Fruit fly (Drosophila melanogaster) whole organism, embryonic: ENCODE data around the gene orion.

Experiments
- Atf6 ChIP-seq: fragments of 200-800 bp; sonication (Bioruptor generic); IDR thresholded peaks from 2 replicates; pipeline ENCODE4 v1.3.6; 2022; ENCODE audit warnings: missing biosample characterization, missing genetic modification characterization
- CG10366 ChIP-seq: fragments of 200-800 bp; sonication (Bioruptor generic); IDR thresholded peaks from 2 replicates; pipeline ENCODE4 v1.3.6; 2022; ENCODE audit warnings: missing biosample characterization, missing genetic modification characterization
- CG10565 ChIP-seq: fragments of 200-800 bp; sonication (Bioruptor generic); optimal IDR thresholded peaks from 3 replicates; lab custom pipeline; 2016; ENCODE audit warnings: missing biosample characterization, mild to moderate bottlenecking, missing genetic modification characterization
- CG11093 ChIP-seq: fragments of 200-800 bp; sonication (Bioruptor generic); IDR thresholded peaks from 3 replicates; pipeline ENCODE4 v1.3.6; 2022; ENCODE audit warnings: missing biosample characterization, missing genetic modification characterization
- CG11560 ChIP-seq: fragments of 200-800 bp; sonication (Bioruptor generic); IDR thresholded peaks from 3 replicates; pipeline ENCODE4 v1.3.6; 2022; ENCODE audit warnings: missing biosample characterization, missing genetic modification characterization
- CG12104 ChIP-seq: fragments of 200-800 bp; sonication (Bioruptor generic); optimal IDR thresholded peaks from 3 replicates; lab custom pipeline; 2016; ENCODE audit warnings: missing biosample characterization, missing genetic modification characterization
- CG13296 ChIP-seq: fragments of 200-800 bp; sonication (Bioruptor generic); optimal IDR thresholded peaks from 3 replicates; lab custom pipeline; 2018; ENCODE audit warnings: missing biosample characterization, mild to moderate bottlenecking, missing genetic modification characterization
- CG13624 ChIP-seq: fragments of 200-800 bp; sonication (Bioruptor generic); optimal IDR thresholded peaks from 2 replicates; lab custom pipeline; 2016; ENCODE audit warnings: missing biosample characterization, missing genetic modification characterization
- CG15514 ChIP-seq: fragments of 200-800 bp; sonication (Bioruptor generic); optimal IDR thresholded peaks from 3 replicates; lab custom pipeline; 2017; ENCODE audit warnings: missing biosample characterization, missing genetic modification characterization, mild to moderate bottlenecking, moderate library complexity, missing genetic modification reagents
- CG16813 ChIP-seq: fragments of 200-800 bp; sonication (Bioruptor generic); IDR thresholded peaks from 3 replicates; pipeline ENCODE4 v1.3.6; 2022; ENCODE audit warnings: missing biosample characterization, missing genetic modification characterization; ENCODE audit not compliant: partially characterized antibody
- CG16815 ChIP-seq: fragments of 200-800 bp; sonication (Bioruptor generic); optimal IDR thresholded peaks from 3 replicates; lab custom pipeline; 2017; ENCODE audit warnings: missing biosample characterization, mild to moderate bottlenecking, missing genetic modification characterization
- CG17328 ChIP-seq: fragments of 200-800 bp; sonication (Bioruptor generic); IDR thresholded peaks from 2 replicates; pipeline ENCODE4 v1.3.6; 2022; ENCODE audit warnings: missing biosample characterization, missing genetic modification characterization
- CG2199 ChIP-seq: fragments of 200-800 bp; sonication (Bioruptor generic); IDR thresholded peaks from 3 replicates; pipeline ENCODE4 v1.3.6; 2022; ENCODE audit warnings: missing biosample characterization, missing genetic modification characterization
- CG3407 ChIP-seq: fragments of 200-800 bp; sonication (Bioruptor generic); optimal IDR thresholded peaks from 2 replicates; lab custom pipeline; 2018; ENCODE audit warnings: missing biosample characterization, mild to moderate bottlenecking, missing genetic modification characterization
- CG9932 ChIP-seq: fragments of 200-800 bp; sonication (Bioruptor generic); IDR thresholded peaks from 2 replicates; pipeline ENCODE4 v1.3.6; 2022; ENCODE audit warnings: missing biosample characterization, missing genetic modification characterization
- CTCF ChIP-seq: fragments of 200-800 bp; sonication (Bioruptor generic); optimal IDR thresholded peaks from 2 replicates; lab custom pipeline; 2017; ENCODE audit warnings: missing biosample characterization, mild to moderate bottlenecking, missing genetic modification characterization, moderate library complexity
- D19A ChIP-seq: fragments of 200-800 bp; optimal IDR thresholded peaks from 3 replicates; lab custom pipeline; 2019; ENCODE audit warnings: missing biosample characterization, mild to moderate bottlenecking, missing genetic modification characterization, moderate library complexity
- Dip2 ChIP-seq: fragments of 200-800 bp; sonication (Bioruptor generic); IDR thresholded peaks from 2 replicates; pipeline ENCODE4 v1.3.6; 2022; ENCODE audit warnings: missing biosample characterization, missing genetic modification characterization
- Doc2 ChIP-seq: fragments of 200-800 bp; sonication (Bioruptor generic); IDR thresholded peaks from 2 replicates; pipeline ENCODE4 v1.3.6; 2022; ENCODE audit warnings: missing biosample characterization, missing genetic modification characterization
- Ets65A ChIP-seq: fragments of 200-800 bp; sonication (Bioruptor generic); peaks from one replicate; lab custom pipeline; 2016; ENCODE audit warnings: missing biosample characterization, missing genetic modification characterization
- Fer1 ChIP-seq: fragments of 200-800 bp; sonication (Bioruptor generic); optimal IDR thresholded peaks from 2 replicates; lab custom pipeline; 2017; ENCODE audit warnings: missing biosample characterization, mild to moderate bottlenecking, missing genetic modification characterization
- Hmr ChIP-seq: fragments of 200-800 bp; sonication (Bioruptor generic); optimal IDR thresholded peaks from 3 replicates; lab custom pipeline; 2017; ENCODE audit warnings: mild to moderate bottlenecking, missing biosample characterization, missing genetic modification reagents, missing genetic modification characterization
- Hr3 ChIP-seq: fragments of 200-800 bp; sonication (Bioruptor generic); optimal IDR thresholded peaks from 3 replicates; lab custom pipeline; 2016; ENCODE audit warnings: missing biosample characterization, missing genetic modification characterization
- Lhr ChIP-seq: fragments of 200-800 bp; sonication (Bioruptor generic); optimal IDR thresholded peaks from 3 replicates; lab custom pipeline; 2017; ENCODE audit warnings: mild to moderate bottlenecking, missing biosample characterization, missing genetic modification reagents, missing genetic modification characterization
- Max ChIP-seq: fragments of 200-800 bp; sonication (Bioruptor generic); optimal IDR thresholded peaks from 2 replicates; lab custom pipeline; 2016; ENCODE audit warnings: missing biosample characterization, mild to moderate bottlenecking, missing genetic modification characterization
- Mrtf ChIP-seq: fragments of 200-800 bp; sonication (Bioruptor generic); IDR thresholded peaks from 3 replicates; pipeline ENCODE4 v1.3.6; 2022; ENCODE audit warnings: missing biosample characterization, missing genetic modification characterization
- NK7.1 ChIP-seq: fragments of 200-800 bp; sonication (Bioruptor generic); optimal IDR thresholded peaks from 3 replicates; lab custom pipeline; 2016; ENCODE audit warnings: missing biosample characterization, missing genetic modification characterization
- Nf-YB ChIP-seq: fragments of 200-800 bp; sonication (Bioruptor generic); optimal IDR thresholded peaks from 3 replicates; lab custom pipeline; 2019; ENCODE audit warnings: missing biosample characterization, mild to moderate bottlenecking, missing genetic modification characterization, moderate library complexity
- Spps ChIP-seq: fragments of 200-800 bp; sonication (Bioruptor generic); optimal IDR thresholded peaks from 2 replicates; lab custom pipeline; 2018; ENCODE audit warnings: missing biosample characterization, mild to moderate bottlenecking, missing genetic modification characterization
- Sry-δ ChIP-seq: fragments of 200-800 bp; sonication (Bioruptor generic); optimal IDR thresholded peaks from 2 replicates; lab custom pipeline; 2016; ENCODE audit warnings: missing biosample characterization, missing genetic modification characterization
- TFAM ChIP-seq: fragments of 200-800 bp; sonication (Bioruptor generic); optimal IDR thresholded peaks from 2 replicates; lab custom pipeline; 2017; ENCODE audit warnings: missing biosample characterization, missing genetic modification characterization, inconsistent platforms
- Usf ChIP-seq: fragments of 200-800 bp; sonication (Bioruptor generic); optimal IDR thresholded peaks from 2 replicates; lab custom pipeline; 2017; ENCODE audit warnings: missing genotype, missing biosample characterization, missing genetic modification characterization
- YL-1 ChIP-seq: fragments of 200-800 bp; sonication (Bioruptor generic); optimal IDR thresholded peaks from 3 replicates; lab custom pipeline; 2017; ENCODE audit warnings: missing biosample characterization, mild to moderate bottlenecking, missing genetic modification characterization
- bsh ChIP-seq, 2 experiments: fragments of 200-800 bp; sonication (Bioruptor generic); optimal IDR thresholded peaks; 2 replicates each; lab custom pipeline; 2017 to 2018; ENCODE audit warnings: mild to moderate bottlenecking in 2 of 2, missing biosample characterization in 2 of 2, missing genetic modification characterization in 2 of 2, moderate library complexity in 1 of 2
- chm ChIP-seq: fragments of 200-800 bp; sonication (Bioruptor generic); IDR thresholded peaks from 2 replicates; pipeline ENCODE4 v1.3.6; 2022; ENCODE audit warnings: missing biosample characterization, missing genetic modification characterization
- croc ChIP-seq: fragments of 200-800 bp; sonication (Bioruptor generic); conservative IDR thresholded peaks from 3 replicates; pipeline ENCODE4 v1.3.6; 2022; ENCODE audit warnings: missing biosample characterization, missing genetic modification characterization
- fd3F ChIP-seq: fragments of 200-800 bp; sonication (Bioruptor generic); optimal IDR thresholded peaks from 2 replicates; lab custom pipeline; 2018; ENCODE audit warnings: missing biosample characterization, mild to moderate bottlenecking, missing genetic modification characterization, moderate library complexity
- fu2 ChIP-seq: fragments of 200-800 bp; sonication (Bioruptor generic); optimal IDR thresholded peaks from 2 replicates; lab custom pipeline; 2016; ENCODE audit warnings: missing biosample characterization, missing genetic modification characterization
- ham ChIP-seq: fragments of 200-800 bp; sonication (Bioruptor generic); IDR thresholded peaks from 2 replicates; pipeline ENCODE4 v1.3.6; 2022; ENCODE audit warnings: missing biosample characterization, missing genetic modification characterization
- jigr1 ChIP-seq: fragments of 200-800 bp; sonication (Bioruptor generic); IDR thresholded peaks from 3 replicates; pipeline ENCODE4 v1.3.6; 2022; ENCODE audit warnings: missing biosample characterization, missing genetic modification characterization
- lov ChIP-seq, 2 experiments: fragments of 200-800 bp in 1 of 2; fragments of >200 bp in 1 of 2; sonication (Bioruptor generic) in 1 of 2; IDR thresholded peaks in 1 of 2; optimal IDR thresholded peaks in 1 of 2; 2 replicates in 1 of 2; 3 replicates in 1 of 2; pipeline versions ENCODE4 v1.3.6 to Lab custom; 2017 to 2022; ENCODE audit warnings: missing biosample characterization in 1 of 2, missing genetic modification characterization in 1 of 2
- oc ChIP-seq: fragments of 200-800 bp; sonication (Bioruptor generic); optimal IDR thresholded peaks from 2 replicates; lab custom pipeline; 2018; ENCODE audit warnings: missing biosample characterization, mild to moderate bottlenecking, missing genetic modification characterization, moderate library complexity
- pros ChIP-seq: fragments of 200-800 bp; sonication (Bioruptor generic); optimal IDR thresholded peaks from 3 replicates; lab custom pipeline; 2019; ENCODE audit warnings: missing biosample characterization, mild to moderate bottlenecking, missing genetic modification characterization, moderate library complexity
- rib ChIP-seq: fragments of 200-800 bp; sonication (Bioruptor generic); IDR thresholded peaks from 2 replicates; pipeline ENCODE4 v1.3.6; 2022; ENCODE audit warnings: missing biosample characterization, missing genetic modification characterization
- slbo ChIP-seq: fragments of 200-800 bp; sonication (Bioruptor generic); IDR thresholded peaks from 2 replicates; pipeline ENCODE4 v1.3.6; 2022; ENCODE audit warnings: missing biosample characterization, missing genetic modification characterization
- stc ChIP-seq: fragments of 200-800 bp; sonication (Bioruptor generic); IDR thresholded peaks from 2 replicates; pipeline ENCODE4 v1.3.6; 2022; ENCODE audit warnings: missing biosample characterization, missing genetic modification characterization
- sug ChIP-seq: fragments of 200-800 bp; optimal IDR thresholded peaks from 2 replicates; lab custom pipeline; 2019; ENCODE audit warnings: missing biosample characterization, mild to moderate bottlenecking, missing genetic modification characterization, moderate library complexity
- tin ChIP-seq: fragments of 200-800 bp; sonication (Bioruptor generic); optimal IDR thresholded peaks from 3 replicates; lab custom pipeline; 2016; ENCODE audit warnings: missing biosample characterization, missing genetic modification characterization
- tll ChIP-seq, 2 experiments: fragments of 200-800 bp in 1 of 2; fragments of >200 bp in 1 of 2; sonication (Bioruptor generic) in 1 of 2; optimal IDR thresholded peaks; 2 replicates each; lab custom pipeline; 2017 to 2019; ENCODE audit warnings: missing biosample characterization in 2 of 2, missing genetic modification characterization in 2 of 2, mild to moderate bottlenecking in 1 of 2, moderate library complexity in 1 of 2
- unc-4 ChIP-seq: fragments of 200-800 bp; sonication (Bioruptor generic); IDR thresholded peaks from 2 replicates; pipeline ENCODE4 v1.3.6; 2022; ENCODE audit warnings: missing biosample characterization, missing genetic modification characterization; ENCODE audit not compliant: partially characterized antibody
- zfh2 ChIP-seq: fragments of 200-800 bp; sonication (Bioruptor generic); optimal IDR thresholded peaks from 2 replicates; lab custom pipeline; 2016; ENCODE audit warnings: missing biosample characterization, missing genetic modification characterization

Gene orion

DNA sequence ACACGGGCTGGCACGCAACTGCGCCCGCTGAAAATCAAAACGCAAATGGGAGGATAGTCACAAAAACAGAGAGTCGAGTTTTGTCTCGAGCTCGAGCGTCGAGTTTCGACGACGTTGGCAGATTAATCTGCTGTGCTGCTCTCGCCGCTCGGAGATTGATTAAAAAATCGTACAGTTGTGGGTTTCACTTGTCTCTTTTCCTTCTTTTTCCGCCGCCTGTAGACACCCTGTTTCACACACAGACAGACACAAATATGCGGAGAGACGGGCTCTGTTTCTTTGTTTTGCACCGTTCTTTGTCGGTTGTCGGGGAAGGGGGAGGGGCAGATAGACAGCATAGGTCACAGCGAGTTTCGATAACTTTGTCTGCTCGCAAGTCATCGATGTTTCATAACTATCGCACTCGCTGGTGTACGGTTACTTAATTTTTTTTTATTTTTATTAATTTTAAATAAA, at the start of gene orion:
orion (minus strand) TSS at position 51 of the 456 bp plus-strand sequence.
- TF ChIP-seq CG16815 (GFP tag; lab: Kevin White, UChicago): no peak
- no peak for TF ChIP-seq Hmr (GFP tag; lab: Kevin White, UChicago)
- no peak for TF ChIP-seq sug (tag; lab: Kevin White, UChicago)
- TF ChIP-seq Nf-YB (GFP tag; lab: Kevin White, UChicago): no peak
- TF ChIP-seq Fer1: peak; percentile 58
- TF ChIP-seq tin: no peak
- TF ChIP-seq Spps: no peak
- no peak for TF ChIP-seq CG12104 (GFP tag; lab: Kevin White, UChicago)
- peak; percentile 56; the same call in 1 of the 2 replicates for TF ChIP-seq rib
- peak; percentile 55 for TF ChIP-seq CG15514 (GFP tag; lab: Kevin White, UChicago)
- no peak for TF ChIP-seq zfh2 (GFP tag; lab: Kevin White, UChicago)
- TF ChIP-seq Lhr (GFP tag; lab: Kevin White, UChicago): no peak
- TF ChIP-seq TFAM: no peak
- 0 out of 2 replicates have a peak, but pooled peaks have one; percentile 33 for TF ChIP-seq slbo
- TF ChIP-seq NK7.1: no peak
- TF ChIP-seq CG11093: no peak
- TF ChIP-seq CG10565 (GFP tag; lab: Kevin White, UChicago): no peak
- peak; percentile 32; the same call in 1 of the 2 replicates for TF ChIP-seq Atf6 (GFP tag; lab: Robert Waterston, UW)
- no peak for TF ChIP-seq Mrtf (GFP tag; lab: Robert Waterston, UW)
- peak; percentile 72; the same call in 1 of the 3 replicates for TF ChIP-seq CG2199 (GFP tag; lab: Robert Waterston, UW)
- no peak for TF ChIP-seq fu2 (GFP tag; lab: Kevin White, UChicago)
- no peak for TF ChIP-seq tll (GFP tag; optimal IDR thresholded peaks at IDR 0.05; lab: Kevin White, UChicago)
- peak; percentile 67 for TF ChIP-seq YL-1 (GFP tag; lab: Kevin White, UChicago)
- peak; percentile 69 for TF ChIP-seq CG16813 (GFP tag; lab: Robert Waterston, UW)
- TF ChIP-seq Hr3: no peak
- no peak for TF ChIP-seq jigr1
- TF ChIP-seq Sry-δ (GFP tag; lab: Kevin White, UChicago): peak; percentile 48
- no peak for TF ChIP-seq Max (GFP tag; lab: Kevin White, UChicago)
- no peak for TF ChIP-seq ham (GFP tag; lab: Robert Waterston, UW)
- TF ChIP-seq Doc2 (GFP tag; lab: Robert Waterston, UW): no peak
- TF ChIP-seq Usf (GFP tag; lab: Kevin White, UChicago): no peak
- TF ChIP-seq CG13624 (GFP tag; lab: Kevin White, UChicago): peak; percentile 0
- no peak for TF ChIP-seq Ets65A (GFP tag; lab: Kevin White, UChicago)
- TF ChIP-seq unc-4 (GFP tag; lab: Robert Waterston, UW): peak; percentile 83
- TF ChIP-seq CG9932 (GFP tag; lab: Robert Waterston, UW): peak; percentile 58
- peak; percentile 26; the same call in 1 of the 2 replicates for TF ChIP-seq stc (GFP tag; lab: Robert Waterston, UW)
- no peak for TF ChIP-seq D19A
- TF ChIP-seq CG13296 (GFP tag; lab: Kevin White, UChicago): no peak
- no peak for TF ChIP-seq fd3F (GFP tag; lab: Kevin White, UChicago)
- TF ChIP-seq croc (GFP tag; lab: Robert Waterston, UW): no peak
- TF ChIP-seq lov (optimal IDR thresholded peaks at IDR 0.05; lab: Kevin White, UChicago): no peak
- 0 out of 3 replicates have a peak, but pooled peaks have one; percentile 24 for TF ChIP-seq lov (GFP tag; IDR thresholded peaks at IDR 0.05; lab: Robert Waterston, UW)
- TF ChIP-seq oc (tag; lab: Kevin White, UChicago): no peak
- peak; percentile 92 for TF ChIP-seq CG10366 (GFP tag; lab: Robert Waterston, UW)
- TF ChIP-seq CG3407 (GFP tag; lab: Kevin White, UChicago): no peak
- TF ChIP-seq chm: peak; percentile 33; the same call in 1 of the 2 replicates
- peak in 1 of 2 experiments; percentile 68 for TF ChIP-seq bsh (GFP tag; optimal IDR thresholded peaks at IDR 0.05; lab: Kevin White, UChicago)
- no peak for TF ChIP-seq CG17328 (GFP tag; lab: Robert Waterston, UW)
- no peak for TF ChIP-seq CTCF
- TF ChIP-seq CG11560 (tag; lab: Robert Waterston, UW): no peak
- peak; percentile 79 for TF ChIP-seq pros (GFP tag; lab: Kevin White, UChicago)
- no peak for TF ChIP-seq Dip2 (GFP tag; lab: Robert Waterston, UW)
